Fruit fly (Drosophila melanogaster): ENCODE data around the gene ppk21.

- TF ChIP-seq Abd-B (GFP tag; optimal IDR thresholded peaks at IDR 0.05) = no peak
- no peak for TF ChIP-seq Dif (GFP tag; optimal IDR thresholded peaks at IDR 0.05; ENCODE audit: partially characterized antibody)
- peak; percentile 49 for TF ChIP-seq Hnf4 (GFP tag; optimal IDR thresholded peaks at IDR 0.05)
- TF ChIP-seq lola (GFP tag; optimal IDR thresholded peaks at IDR 0.05) = no peak
- no peak for TF ChIP-seq OdsH (GFP tag; optimal IDR thresholded peaks at IDR 0.05)
- peak; percentile 11 for TF ChIP-seq br (GFP tag; optimal IDR thresholded peaks at IDR 0.05)
- no peak for TF ChIP-seq pan (optimal IDR thresholded peaks at IDR 0.05)
- TF ChIP-seq Jra (GFP tag; optimal IDR thresholded peaks at IDR 0.05) = no peak
- TF ChIP-seq Hr78 (GFP tag; optimal IDR thresholded peaks at IDR 0.05) = no peak
- no peak for TF ChIP-seq CG9705 (GFP tag; optimal IDR thresholded peaks at IDR 0.05)
- TF ChIP-seq Vsx2 (GFP tag; optimal IDR thresholded peaks at IDR 0.05; ENCODE audit: partially characterized antibody) = no peak
Observed at dm6 chr3R:29620712-29621479, 43.7 kb upstream of the ppk21 start.

Measured in whole organism, wandering third instar larva.